Worm (Caenorhabditis elegans): ENCODE measurements around the gene R102.10.

- TF ChIP-seq F52B5.7 (tag; optimal IDR thresholded peaks at IDR 0.05) (no peak), bed-2 (GFP tag; IDR thresholded peaks at IDR 0.05) (no peak), ceh-40 (GFP tag; IDR thresholded peaks at IDR 0.05) (no peak), nhr-90 (tag; optimal IDR thresholded peaks at IDR 0.05) (no peak), hmg-1.2 (GFP tag; IDR thresholded peaks at IDR 0.05) (no peak), F39B2.1 (GFP tag; IDR thresholded peaks at IDR 0.05) (no peak), C06A6.2 (GFP tag; conservative IDR thresholded peaks at IDR 0.05) (no peak), ztf-18 (tag; optimal IDR thresholded peaks at IDR 0.05) (no peak), nfya-2 (GFP tag; IDR thresholded peaks at IDR 0.05) (no peak), nfya-1 (tag; optimal IDR thresholded peaks at IDR 0.05; ENCODE audit: borderline replicate concordance, insufficient read depth) (no peak), ama-1 (optimal IDR thresholded peaks at IDR 0.05) (no peak), ama-1 (GFP tag; optimal IDR thresholded peaks at IDR 0.05) (no peak), efl-1 (GFP tag; optimal IDR thresholded peaks at IDR 0.05) (no peak)
These were observed 43.5 kb upstream of the R102.10 start, which contains the start of gene fmo-1 for ce11 chrIV:10661760-10662159.
